Worm (Caenorhabditis elegans) whole organism, L1 larva: ENCODE measurements around the gene ugt-1.

Experiments used
- ceh-63 ChIP-seq: fragments of 200-800 bp; sonication (Bioruptor generic); optimal IDR thresholded peaks from 2 replicates; lab custom pipeline; 2018; ENCODE audit warnings: mild to moderate bottlenecking, missing genetic modification characterization, missing compliant biosample characterization
- elt-2 ChIP-seq: sonication (generic microtip); optimal IDR thresholded peaks from 2 replicates; lab custom pipeline; 2016; ENCODE audit warnings: missing genetic modification characterization, mild to moderate bottlenecking, inconsistent platforms, missing compliant biosample characterization, missing genetic modification reagents
- elt-3 ChIP-seq, 6 experiments: fragments of 150-350 bp in 1 of 6; sonication (generic microtip); optimal IDR thresholded peaks; 2 replicates each; lab custom pipeline; 2017 to 2018; ENCODE audit warnings: missing biosample characterization in 6 of 6, missing genetic modification characterization in 6 of 6, inconsistent platforms in 1 of 6
- ets-5 ChIP-seq: fragments of 200-800 bp; sonication (Bioruptor generic); IDR thresholded peaks from 2 replicates; pipeline ENCODE4 v1.3.6; 2022; ENCODE audit warnings: missing genetic modification characterization, missing compliant biosample characterization
- fkh-10 ChIP-seq: sonication (generic microtip); optimal IDR thresholded peaks from 2 replicates; lab custom pipeline; 2017; ENCODE audit warnings: missing biosample characterization, missing genetic modification reagents, missing genetic modification characterization
- jun-1 ChIP-seq: fragments of 150-350 bp; optimal IDR thresholded peaks from 2 replicates; lab custom pipeline; 2014; ENCODE audit warnings: missing biosample characterization, missing genetic modification reagents, missing genetic modification characterization
- lin-15B ChIP-seq: fragments of 150-350 bp; sonication (generic microtip); optimal IDR thresholded peaks from 3 replicates; lab custom pipeline; 2014; ENCODE audit warnings: missing biosample characterization, missing genetic modification characterization
- mef-2 ChIP-seq: fragments of 150-350 bp; optimal IDR thresholded peaks from 2 replicates; lab custom pipeline; 2014; ENCODE audit warnings: missing biosample characterization, missing genetic modification characterization
- nhr-11 ChIP-seq: fragments of 150-350 bp; optimal IDR thresholded peaks from 2 replicates; lab custom pipeline; 2014; ENCODE audit warnings: missing biosample characterization, missing genetic modification characterization
- nhr-76 ChIP-seq: sonication (generic microtip); optimal IDR thresholded peaks from 2 replicates; lab custom pipeline; 2017; ENCODE audit warnings: missing biosample characterization, missing genetic modification characterization
- nhr-85 ChIP-seq: sonication (generic microtip); peaks from one replicate; lab custom pipeline; 2016; ENCODE audit warnings: missing genetic modification characterization, inconsistent platforms, missing compliant biosample characterization
- snpc-4 ChIP-seq: fragments of 150-350 bp; optimal IDR thresholded peaks from 2 replicates; lab custom pipeline; 2014; ENCODE audit warnings: missing biosample characterization, missing genetic modification characterization
- sptf-1 ChIP-seq: fragments of 150-350 bp; optimal IDR thresholded peaks from 2 replicates; lab custom pipeline; 2014; ENCODE audit warnings: missing biosample characterization, missing genetic modification characterization
- swsn-7 ChIP-seq: sonication (generic microtip); optimal IDR thresholded peaks from 2 replicates; lab custom pipeline; 2016; ENCODE audit warnings: missing genetic modification characterization, missing compliant biosample characterization

ce11 chrV:10395173-10395766 lies at the start of gene ugt-1, which contains the start of gene col-151:
- no peak for TF ChIP-seq elt-3 (tag; optimal IDR thresholded peaks at IDR 0.05; lab: Kevin White, UChicago)
- no peak for TF ChIP-seq snpc-4 (tag; lab: Kevin White, UChicago)
- no peak for TF ChIP-seq nhr-11 (tag; lab: Kevin White, UChicago)
- TF ChIP-seq jun-1 (tag; lab: Kevin White, UChicago) = no peak
- no peak for TF ChIP-seq sptf-1 (tag; lab: Kevin White, UChicago)
- TF ChIP-seq elt-2 (tag; lab: Kevin White, UChicago) = no peak
- no peak for TF ChIP-seq nhr-76 (tag; lab: Kevin White, UChicago)
- no peak for TF ChIP-seq lin-15B (tag; lab: Kevin White, UChicago)
- TF ChIP-seq ceh-63 (GFP tag; lab: Kevin White, UChicago) = no peak
- TF ChIP-seq ets-5 = no peak
- no peak for TF ChIP-seq mef-2 (tag; lab: Kevin White, UChicago)
- no peak for TF ChIP-seq fkh-10 (GFP tag; lab: Kevin White, UChicago)
- no peak for TF ChIP-seq swsn-7
- TF ChIP-seq nhr-85 = no peak
